Worm (Caenorhabditis elegans) whole organism, mixed stage, embryonic: ENCODE results near the gene C42D8.1.

Source experiments
- ceh-39 ChIP-seq: fragments of 150-350 bp; optimal IDR thresholded peaks from 2 replicates; lab custom pipeline; 2014; ENCODE audit warnings: missing biosample characterization, missing genetic modification characterization
- ces-1 ChIP-seq: fragments of 150-350 bp; optimal IDR thresholded peaks from 2 replicates; lab custom pipeline; 2014; ENCODE audit warnings: missing biosample characterization, missing genetic modification reagents, missing genetic modification characterization
- drap-1 ChIP-seq: fragments of 200-800 bp; sonication (Bioruptor generic); optimal IDR thresholded peaks from 3 replicates; lab custom pipeline; 2018; ENCODE audit warnings: mild to moderate bottlenecking, missing genetic modification characterization, missing compliant biosample characterization
- lin-13 ChIP-seq: fragments of 150-350 bp; optimal IDR thresholded peaks from 2 replicates; lab custom pipeline; 2014; ENCODE audit warnings: missing biosample characterization, missing genetic modification characterization
- lin-32 ChIP-seq: fragments of 200-800 bp; sonication (Bioruptor generic); optimal IDR thresholded peaks from 2 replicates; lab custom pipeline; 2018; ENCODE audit warnings: mild to moderate bottlenecking, missing genetic modification characterization, missing compliant biosample characterization
- mab-5 ChIP-seq: fragments of 150-350 bp; optimal IDR thresholded peaks from 2 replicates; lab custom pipeline; 2014; ENCODE audit warnings: missing biosample characterization, missing genetic modification characterization
- mls-2 ChIP-seq: sonication (generic microtip); optimal IDR thresholded peaks from 2 replicates; lab custom pipeline; 2016; ENCODE audit warnings: mild to moderate bottlenecking, missing genetic modification characterization, moderate library complexity, missing compliant biosample characterization
- pha-4 ChIP-seq: fragments of 150-350 bp; optimal IDR thresholded peaks from 2 replicates; lab custom pipeline; 2018; ENCODE audit warnings: missing biosample characterization, missing genetic modification reagents, missing genetic modification characterization
- snpc-4 ChIP-seq: fragments of 150-350 bp; optimal IDR thresholded peaks from 2 replicates; lab custom pipeline; 2014; ENCODE audit warnings: missing biosample characterization, missing genetic modification characterization
- sptf-1 ChIP-seq: sonication (generic microtip); optimal IDR thresholded peaks from 2 replicates; lab custom pipeline; 2017; ENCODE audit warnings: mild to moderate bottlenecking, missing genetic modification characterization, moderate library complexity, missing compliant biosample characterization
- tbx-8 ChIP-seq: fragments of 200-800 bp; sonication (Bioruptor generic); optimal IDR thresholded peaks from 2 replicates; lab custom pipeline; 2018; ENCODE audit warnings: mild to moderate bottlenecking, missing genetic modification characterization, moderate library complexity, missing compliant biosample characterization
- unc-39 ChIP-seq: fragments of 150-350 bp; optimal IDR thresholded peaks from 2 replicates; lab custom pipeline; 2014; ENCODE audit warnings: missing biosample characterization, missing genetic modification characterization
- zip-8 ChIP-seq: fragments of 150-350 bp; optimal IDR thresholded peaks from 2 replicates; lab custom pipeline; 2014; ENCODE audit warnings: missing biosample characterization, missing genetic modification characterization
- ztf-11 ChIP-seq: fragments of 150-350 bp; optimal IDR thresholded peaks from 2 replicates; lab custom pipeline; 2014; ENCODE audit warnings: missing biosample characterization, missing genetic modification characterization

- TF ChIP-seq sptf-1 (tag; lab: Kevin White, UChicago), result no peak
- TF ChIP-seq ceh-39, result no peak
- no peak for TF ChIP-seq unc-39 (tag; lab: Kevin White, UChicago)
- no peak for TF ChIP-seq zip-8 (tag; lab: Kevin White, UChicago)
- no peak for TF ChIP-seq pha-4
- no peak for TF ChIP-seq ztf-11
- no peak for TF ChIP-seq lin-13 (tag; lab: Kevin White, UChicago)
- TF ChIP-seq snpc-4 (tag; lab: Kevin White, UChicago), result no peak
- TF ChIP-seq mls-2 (tag; lab: Kevin White, UChicago), result no peak
- no peak for TF ChIP-seq drap-1 (GFP tag; lab: Kevin White, UChicago)
- TF ChIP-seq lin-32, result no peak
- no peak for TF ChIP-seq tbx-8
- peak; percentile 100 for TF ChIP-seq ces-1 (GFP tag; lab: Kevin White, UChicago)
- TF ChIP-seq mab-5 (tag; lab: Kevin White, UChicago), result no peak
These were observed 20.1 kb downstream of the C42D8.1 start for ce11 chrX:5129447-5129846.
